Worm (Caenorhabditis elegans) whole organism, L3 larva: ENCODE data around the gene spt-5.
A peak's percentile ranks its signal among the peaks of the same experiment; 100 is the strongest.

Experiments
- pha-4 ChIP-seq: fragments of 150-350 bp; optimal IDR thresholded peaks from 2 replicates; lab custom pipeline; 2014; ENCODE audit warnings: missing biosample characterization, missing genetic modification reagents, missing genetic modification characterization
- unc-62 ChIP-seq: fragments of 150-350 bp; sonication (generic microtip); optimal IDR thresholded peaks from 4 replicates; lab custom pipeline; 2014; ENCODE audit warnings: missing biosample characterization, missing genetic modification reagents, missing genetic modification characterization

- TF ChIP-seq unc-62 (GFP tag; lab: Kevin White, UChicago) = peak; percentile 33
- TF ChIP-seq pha-4 (tag; lab: Kevin White, UChicago) = no peak
These were observed 6.2 kb downstream of the spt-5 start, which contains the start of gene K08E4.3 for ce11 chrIV:12057508-12057907.
